Fruit fly (Drosophila melanogaster) whole organism: ENCODE results near the gene CG9213.

ENCODE experiments used
- CG8478 ChIP-seq: fragments of >200 bp; optimal IDR thresholded peaks from 2 replicates; lab custom pipeline; 2018; ENCODE audit warnings: inconsistent platforms
- Dll ChIP-seq: fragments of >200 bp; optimal IDR thresholded peaks from 2 replicates; lab custom pipeline; 2017
- EcR ChIP-seq, 2 experiments: fragments of >200 bp; optimal IDR thresholded peaks; 2 replicates each; lab custom pipeline; 2017; ENCODE audit warnings: missing biosample characterization in 2 of 2, missing genetic modification characterization in 2 of 2, missing genetic modification reagents in 2 of 2
- pan ChIP-seq: fragments of >200 bp; optimal IDR thresholded peaks from 2 replicates; lab custom pipeline; 2017
- psq ChIP-seq: fragments of >200 bp; optimal IDR thresholded peaks from 2 replicates; lab custom pipeline; 2017
- usp ChIP-seq: fragments of >200 bp; optimal IDR thresholded peaks from 2 replicates; lab custom pipeline; 2017; ENCODE audit warnings: missing biosample characterization, missing genetic modification characterization, mixed read lengths

The CG9213 gene

dm6 chrX:15583842-15584441, 9.6 kb upstream of the CG9213 start:
- TF ChIP-seq CG8478 (no peak), EcR (GFP tag; optimal IDR thresholded peaks at IDR 0.05; lab: Kevin White, UChicago) (no peak), pan (lab: Kevin White, UChicago) (no peak), usp (GFP tag; lab: Kevin White, UChicago) (no peak), Dll (lab: Kevin White, UChicago) (no peak), psq (no peak)

DNA sequence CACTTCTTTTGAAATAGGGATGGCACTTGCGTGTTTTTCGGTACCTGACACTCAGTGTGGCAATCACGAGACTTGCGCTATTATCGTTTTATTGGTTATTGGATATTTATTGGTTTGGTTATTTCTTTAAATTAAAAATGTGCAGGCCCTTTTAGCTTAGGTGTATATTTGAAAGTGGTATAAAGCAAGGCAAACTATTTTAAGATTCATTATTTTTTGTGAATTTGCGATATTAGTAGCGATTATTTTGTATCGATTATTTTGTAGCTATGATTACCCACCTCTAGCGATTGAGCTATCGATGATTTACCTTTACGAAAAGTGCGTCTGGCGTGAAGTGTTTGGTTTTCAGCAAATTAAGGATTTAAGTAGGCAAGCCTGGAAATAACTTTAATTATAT, 8.5 kb upstream of the CG9213 start, which contains the start of the genes CG9215 and CG8097:
Gene CG9215 (minus strand): TSS at position 22 of the 400 bp plus-strand sequence.
Gene CG8097 (plus strand): TSS at position 307 of the 400 bp plus-strand sequence.
- TF ChIP-seq EcR (GFP tag; optimal IDR thresholded peaks at IDR 0.05; lab: Kevin White, UChicago) = no peak
- no peak for TF ChIP-seq CG8478
- TF ChIP-seq pan (lab: Kevin White, UChicago) = no peak
- no peak for TF ChIP-seq psq
- TF ChIP-seq Dll (lab: Kevin White, UChicago) = no peak
- no peak for TF ChIP-seq usp (GFP tag; lab: Kevin White, UChicago)

DNA sequence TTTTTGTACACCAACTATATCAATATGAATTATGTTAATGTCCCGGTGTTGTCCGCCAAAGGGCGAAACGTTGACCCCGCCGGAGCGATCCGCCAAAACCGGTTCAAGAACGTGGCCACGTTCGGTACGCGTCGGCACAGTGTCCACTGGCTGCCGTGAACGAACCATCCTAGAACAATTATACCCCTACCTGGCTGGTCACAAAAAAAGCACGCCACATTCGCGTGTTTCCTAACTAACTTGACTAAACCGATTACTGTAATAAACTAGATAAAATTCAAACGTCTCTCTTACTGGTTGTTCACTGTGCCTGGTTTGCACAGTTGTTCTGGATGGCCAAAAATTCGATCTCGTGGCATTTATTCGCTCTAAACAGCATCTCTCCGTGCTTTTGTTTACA, 5.2 kb upstream of the CG9213 start:
- no peak for TF ChIP-seq EcR (GFP tag; optimal IDR thresholded peaks at IDR 0.05; lab: Kevin White, UChicago)
- TF ChIP-seq psq = no peak
- TF ChIP-seq Dll (lab: Kevin White, UChicago) = no peak
- no peak for TF ChIP-seq pan (lab: Kevin White, UChicago)
- TF ChIP-seq usp (GFP tag; lab: Kevin White, UChicago) = no peak
- no peak for TF ChIP-seq CG8478

DNA sequence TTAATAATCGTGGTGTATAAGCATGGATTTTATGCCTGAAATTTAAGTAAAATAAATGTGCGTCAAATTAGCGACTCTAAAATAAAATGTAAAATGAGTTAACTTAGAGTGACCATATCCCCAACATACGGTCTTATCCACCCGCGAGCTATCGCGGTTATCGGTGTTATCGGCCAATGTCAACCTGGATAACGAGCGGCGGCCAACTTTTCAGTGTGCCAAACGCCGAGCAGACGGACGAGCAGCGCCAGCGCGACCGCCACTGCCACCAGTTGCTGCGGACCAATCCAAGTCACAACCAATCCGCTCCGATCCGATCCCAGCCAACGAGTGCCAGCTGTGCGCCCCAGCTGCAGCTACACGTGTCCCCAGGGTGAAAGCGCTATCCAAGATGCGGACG, 3.7 kb upstream of the CG9213 start, which contains the start of the genes cerv and CG7872:
Gene cerv (minus strand): TSS at position 129 of the 400 bp plus-strand sequence.
Gene CG7872 (plus strand): TSS at position 163 of the 400 bp plus-strand sequence.
- TF ChIP-seq Dll (lab: Kevin White, UChicago) = no peak
- no peak for TF ChIP-seq pan (lab: Kevin White, UChicago)
- no peak for TF ChIP-seq CG8478
- no peak for TF ChIP-seq EcR (GFP tag; optimal IDR thresholded peaks at IDR 0.05; lab: Kevin White, UChicago)
- TF ChIP-seq psq = no peak
- no peak for TF ChIP-seq usp (GFP tag; lab: Kevin White, UChicago)

- no peak for TF ChIP-seq usp (GFP tag; lab: Kevin White, UChicago)
- no peak for TF ChIP-seq EcR (GFP tag; optimal IDR thresholded peaks at IDR 0.05; lab: Kevin White, UChicago)
- TF ChIP-seq Dll (lab: Kevin White, UChicago) = no peak
- no peak for TF ChIP-seq psq
- no peak for TF ChIP-seq CG8478
- TF ChIP-seq pan (lab: Kevin White, UChicago) = no peak
These were observed 1.2 kb upstream of the CG9213 start, which contains the start of gene CG42299 for dm6 chrX:15575557-15575956. CG42299 (minus strand) TSS chrX:15575683.

dm6 chrX:15571939-15572338, 2.4 kb downstream of the CG9213 start, which contains the start of gene CG15643:
CG15643 (minus strand) TSS chrX:15572149.
- TF ChIP-seq psq = no peak
- no peak for TF ChIP-seq pan (lab: Kevin White, UChicago)
- TF ChIP-seq Dll (lab: Kevin White, UChicago) = no peak
- no peak for TF ChIP-seq usp (GFP tag; lab: Kevin White, UChicago)
- TF ChIP-seq EcR (GFP tag; optimal IDR thresholded peaks at IDR 0.05; lab: Kevin White, UChicago) = no peak
- no peak for TF ChIP-seq CG8478

dm6 chrX:15568983-15569370, 5.4 kb downstream of the CG9213 start, which contains the start of gene CG7860:
CG7860 (plus strand) TSS chrX:15568993.
- no peak for TF ChIP-seq Dll (lab: Kevin White, UChicago)

- TF ChIP-seq psq (no peak), pan (lab: Kevin White, UChicago) (no peak), EcR (GFP tag; optimal IDR thresholded peaks at IDR 0.05; lab: Kevin White, UChicago) (no peak), CG8478 (no peak), Dll (lab: Kevin White, UChicago) (no peak), usp (GFP tag; lab: Kevin White, UChicago) (no peak)
These were observed 5.9 kb downstream of the CG9213 start for dm6 chrX:15568353-15568982.

DNA sequence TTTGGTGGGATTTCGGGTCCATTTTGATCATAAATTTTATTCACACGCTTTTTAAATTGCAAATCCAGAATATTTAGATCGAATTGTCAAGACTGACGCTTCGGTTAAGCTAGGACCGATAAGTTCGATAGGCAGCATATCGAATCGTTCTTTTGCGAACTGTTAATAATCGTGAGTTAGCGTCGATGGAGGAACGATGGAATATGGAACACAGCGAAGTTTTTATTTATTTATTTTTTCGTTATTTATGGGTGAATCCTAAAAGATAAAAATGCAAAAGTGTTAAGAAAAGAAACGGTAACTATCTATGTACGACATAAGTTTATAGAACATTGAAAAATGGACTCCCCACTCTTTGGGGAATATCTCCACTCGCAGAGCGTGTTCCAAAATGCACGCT, 18.4 kb downstream of the CG9213 start, which contains the start of gene CG42300:
Gene CG42300 (minus strand): TSS at position 101 of the 400 bp plus-strand sequence.
- no peak for TF ChIP-seq EcR (GFP tag; optimal IDR thresholded peaks at IDR 0.05; lab: Kevin White, UChicago)
- TF ChIP-seq pan (lab: Kevin White, UChicago) = no peak
- TF ChIP-seq usp (GFP tag; lab: Kevin White, UChicago) = no peak
- TF ChIP-seq Dll (lab: Kevin White, UChicago) = no peak
- TF ChIP-seq psq = no peak
- TF ChIP-seq CG8478 = no peak

dm6 chrX:15554256-15554678, 20.1 kb downstream of the CG9213 start, which contains the start of gene Ac13E:
Ac13E (minus strand) TSS chrX:15554278.
- no peak for TF ChIP-seq CG8478
- no peak for TF ChIP-seq pan (lab: Kevin White, UChicago)
- no peak for TF ChIP-seq psq
- TF ChIP-seq EcR (GFP tag; optimal IDR thresholded peaks at IDR 0.05; lab: Kevin White, UChicago) = no peak
- TF ChIP-seq Dll (lab: Kevin White, UChicago) = no peak
- no peak for TF ChIP-seq usp (GFP tag; lab: Kevin White, UChicago)

dm6 chrX:15552472-15552888, 21.9 kb downstream of the CG9213 start:
- TF ChIP-seq pan (lab: Kevin White, UChicago) (peak; percentile 79), Dll (lab: Kevin White, UChicago) (no peak)

DNA sequence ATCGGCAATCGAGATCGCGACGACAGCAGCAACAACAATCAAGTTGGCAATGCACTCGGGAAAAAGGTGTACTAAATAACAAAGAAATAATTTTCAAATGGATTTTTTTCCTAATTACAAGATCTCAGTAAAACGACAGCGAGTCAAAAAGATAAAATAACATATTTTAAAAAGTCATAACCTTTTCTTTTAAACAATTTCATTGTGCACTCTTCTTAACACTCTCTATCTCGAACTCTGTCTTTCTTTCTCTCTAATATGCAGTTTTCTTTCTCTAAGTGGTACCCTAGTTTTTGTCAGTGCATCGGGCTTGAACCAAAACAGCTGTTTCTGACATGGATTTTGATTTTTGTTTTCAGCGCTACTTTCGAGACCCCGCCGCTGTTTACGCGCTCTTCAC, 25.3 kb downstream of the CG9213 start:
- TF ChIP-seq Dll (lab: Kevin White, UChicago) (no peak), psq (no peak), usp (GFP tag; lab: Kevin White, UChicago) (no peak), CG8478 (no peak)
